Fruit fly (Drosophila melanogaster): ENCODE results near the gene Plp.

The Plp gene

dm6 chr3L:15141118-15142003 is 46.8 kb upstream of the Plp start (continued):
- no peak for TF ChIP-seq CG8089 (GFP tag; optimal IDR thresholded peaks at IDR 0.05)
- TF ChIP-seq CG10979 (tag; optimal IDR thresholded peaks at IDR 0.05) = no peak
- peak; percentile 14 for TF ChIP-seq D19A (tag; optimal IDR thresholded peaks at IDR 0.05)
- TF ChIP-seq rib (GFP tag; IDR thresholded peaks at IDR 0.05) = peak; percentile 39; the same call in 1 of the 2 replicates
- TF ChIP-seq CG12942 (GFP tag; optimal IDR thresholded peaks at IDR 0.05) = no peak
- peak; percentile 40 for TF ChIP-seq tin (GFP tag; optimal IDR thresholded peaks at IDR 0.05)
- no peak for TF ChIP-seq Dip2 (GFP tag; IDR thresholded peaks at IDR 0.05)
- TF ChIP-seq row (GFP tag; IDR thresholded peaks at IDR 0.05) = peak; percentile 83
- peak; percentile 41 for TF ChIP-seq mirr (GFP tag; optimal IDR thresholded peaks at IDR 0.05)
- peak in 1 of 3 experiments; percentile 39 for TF ChIP-seq lola (GFP tag; optimal IDR thresholded peaks at IDR 0.05)
- TF ChIP-seq Kr (GFP tag; optimal IDR thresholded peaks at IDR 0.05) = peak; percentile 30
- TF ChIP-seq grau (tag; optimal IDR thresholded peaks at IDR 0.05) = peak; percentile 38
- no peak for TF ChIP-seq hkb (optimal IDR thresholded peaks at IDR 0.05)
- peak; percentile 7; the same call in 1 of the 2 replicates for TF ChIP-seq hkb (GFP tag; IDR thresholded peaks at IDR 0.05)
- peak; percentile 39 for TF ChIP-seq CG4424 (GFP tag; optimal IDR thresholded peaks at IDR 0.05)
- TF ChIP-seq CG31388 (GFP tag; optimal IDR thresholded peaks at IDR 0.05) = no peak
- peak; percentile 3 for TF ChIP-seq gfzf (GFP tag; optimal IDR thresholded peaks at IDR 0.05)
- peak; percentile 34; the same call in 1 of the 3 replicates for TF ChIP-seq CG2199 (GFP tag; IDR thresholded peaks at IDR 0.05)
- no peak for TF ChIP-seq CG34376 (GFP tag; optimal IDR thresholded peaks at IDR 0.05)
- TF ChIP-seq NFAT (GFP tag; IDR thresholded peaks at IDR 0.05) = 0 out of 2 replicates have a peak, but pooled peaks have one; percentile 19
- no peak for TF ChIP-seq Mad (GFP tag; optimal IDR thresholded peaks at IDR 0.05)
- peak; percentile 8 for TF ChIP-seq chn (GFP tag; optimal IDR thresholded peaks at IDR 0.05)
- TF ChIP-seq CG2875 (GFP tag; optimal IDR thresholded peaks at IDR 0.05) = no peak
- TF ChIP-seq pros (GFP tag; optimal IDR thresholded peaks at IDR 0.05) = peak; percentile 81
- no peak for TF ChIP-seq prd (optimal IDR thresholded peaks at IDR 0.05)
- TF ChIP-seq prd (GFP tag; IDR thresholded peaks at IDR 0.05) = peak; percentile 45; the same call in 2 of the 3 replicates
- peak; percentile 37 for TF ChIP-seq CG15514 (GFP tag; optimal IDR thresholded peaks at IDR 0.05)
- peak; percentile 30 for TF ChIP-seq kay (GFP tag; optimal IDR thresholded peaks at IDR 0.05)
- TF ChIP-seq Chrac-16 (GFP tag; optimal IDR thresholded peaks at IDR 0.05) = peak; percentile 24
- TF ChIP-seq knrl (GFP tag; IDR thresholded peaks at IDR 0.05; ENCODE audit: partially characterized antibody) = no peak
- TF ChIP-seq CG17912 (GFP tag; optimal IDR thresholded peaks at IDR 0.05) = peak; percentile 10
- peak; percentile 3 for TF ChIP-seq usp (GFP tag; optimal IDR thresholded peaks at IDR 0.05)
- peak; percentile 23 for TF ChIP-seq vvl (GFP tag; IDR thresholded peaks at IDR 0.05)
- peak; percentile 48 for TF ChIP-seq CG2678 (tag; optimal IDR thresholded peaks at IDR 0.05)
- peak; percentile 14; the same call in 1 of the 3 replicates for TF ChIP-seq dysf (GFP tag; IDR thresholded peaks at IDR 0.05)
- TF ChIP-seq CG18262 (tag; optimal IDR thresholded peaks at IDR 0.05) = peak; percentile 33
- TF ChIP-seq CG8765 (GFP tag; IDR thresholded peaks at IDR 0.05) = 0 out of 2 replicates have a peak, but pooled peaks have one; percentile 13
- TF ChIP-seq Rx (GFP tag; IDR thresholded peaks at IDR 0.05) = peak; percentile 46; the same call in 1 of the 2 replicates
- peak; percentile 32; the same call in 2 of the 3 replicates for TF ChIP-seq CG34422 (GFP tag; IDR thresholded peaks at IDR 0.05)
- peak; percentile 60; the same call in 1 of the 2 replicates for TF ChIP-seq CG4360 (GFP tag; IDR thresholded peaks at IDR 0.05)
- peak; percentile 37 for TF ChIP-seq CG11504 (tag; optimal IDR thresholded peaks at IDR 0.05)
- TF ChIP-seq toy (GFP tag; IDR thresholded peaks at IDR 0.05) = no peak
- no peak for TF ChIP-seq CG1233 (GFP tag; optimal IDR thresholded peaks at IDR 0.05)
- peak; percentile 61 for TF ChIP-seq zen (tag; optimal IDR thresholded peaks at IDR 0.05)
- TF ChIP-seq YL-1 (GFP tag; optimal IDR thresholded peaks at IDR 0.05) = peak; percentile 84
- peak; percentile 26 for TF ChIP-seq CG2120 (GFP tag; optimal IDR thresholded peaks at IDR 0.05)
- no peak for TF ChIP-seq Bteb2 (GFP tag; optimal IDR thresholded peaks at IDR 0.05)
- TF ChIP-seq crol (GFP tag; IDR thresholded peaks at IDR 0.05) = peak; percentile 47
- TF ChIP-seq CG7357 (GFP tag; IDR thresholded peaks at IDR 0.05) = no peak

Measured in whole organism, embryonic.